Worm (Caenorhabditis elegans) whole organism, L4 larva: ENCODE data around the gene elo-9.

Source experiments
- T26A8.4 ChIP-seq: fragments of 200-800 bp; sonication (Bioruptor generic); IDR thresholded peaks from 2 replicates; pipeline ENCODE4 v1.3.6; 2022; ENCODE audit warnings: missing genetic modification characterization, missing compliant biosample characterization
- aha-1 ChIP-seq: fragments of 150-350 bp; peaks from one replicate; lab custom pipeline; 2014; ENCODE audit warnings: missing biosample characterization, missing genetic modification characterization
- ama-1 ChIP-seq: fragments of 150-350 bp; optimal IDR thresholded peaks from 2 replicates; lab custom pipeline; 2014; ENCODE audit warnings: inconsistent platforms, mixed read lengths
- dmd-8 ChIP-seq: fragments of 200-800 bp; sonication (Bioruptor generic); IDR thresholded peaks from 2 replicates; pipeline ENCODE4 v1.3.6; 2022; ENCODE audit warnings: missing genetic modification characterization, missing compliant biosample characterization
- egl-27 ChIP-seq: sonication (generic microtip); optimal IDR thresholded peaks from 3 replicates; lab custom pipeline; 2017; ENCODE audit warnings: missing biosample characterization, missing genetic modification reagents, missing genetic modification characterization
- hlh-11 ChIP-seq: fragments of 200-800 bp; sonication (Bioruptor generic); optimal IDR thresholded peaks from 2 replicates; lab custom pipeline; 2018; ENCODE audit warnings: mild to moderate bottlenecking, missing genetic modification characterization, missing compliant biosample characterization
- hlh-30 ChIP-seq: sonication (generic microtip); optimal IDR thresholded peaks from 2 replicates; lab custom pipeline; 2017; ENCODE audit warnings: antibody characterized with exemption, mild to moderate bottlenecking, missing genetic modification characterization, missing compliant biosample characterization; ENCODE audit not compliant: insufficient read depth
- mxl-3 ChIP-seq: fragments of 200-800 bp; sonication (Bioruptor generic); optimal IDR thresholded peaks from 2 replicates; lab custom pipeline; 2018; ENCODE audit warnings: mild to moderate bottlenecking, missing genetic modification characterization, missing compliant biosample characterization
- saeg-2 ChIP-seq: fragments of 200-800 bp; sonication (Bioruptor generic); IDR thresholded peaks from 2 replicates; pipeline ENCODE4 v1.3.6; 2022; ENCODE audit warnings: missing genetic modification reagents, missing genetic modification characterization, missing compliant biosample characterization
- snpc-4 ChIP-seq: fragments of 150-350 bp; optimal IDR thresholded peaks from 2 replicates; lab custom pipeline; 2014; ENCODE audit warnings: missing biosample characterization, missing genetic modification characterization
- unc-62 ChIP-seq, 3 experiments: fragments of 150-350 bp in 1 of 3; sonication (generic microtip); optimal IDR thresholded peaks in 2 of 3; peaks in 1 of 3; 1 replicate in 1 of 3; 2 replicates in 2 of 3; lab custom pipeline; 2014 to 2017; ENCODE audit warnings: missing biosample characterization in 3 of 3, missing genetic modification characterization in 3 of 3, missing genetic modification reagents in 3 of 3, missing genotype in 1 of 3

Gene elo-9

DNA sequence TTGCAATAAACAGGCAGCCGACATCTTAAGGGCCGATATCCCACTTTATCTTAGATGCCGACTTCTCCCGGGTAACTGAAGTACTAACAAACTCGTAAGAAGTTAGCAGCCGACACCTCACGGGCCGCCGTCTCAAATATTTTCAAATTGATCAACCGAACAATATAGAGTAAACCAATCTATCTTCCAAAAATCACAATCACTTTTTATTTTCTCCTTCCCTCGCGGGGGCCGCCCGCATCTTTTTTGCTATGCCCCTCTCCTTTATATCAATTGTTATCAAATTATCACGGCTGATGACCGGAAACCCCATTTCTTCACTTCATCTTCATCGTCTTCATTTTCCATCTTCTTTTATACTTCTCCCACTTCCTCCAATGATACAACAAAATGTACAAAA is 35.1 kb downstream of the elo-9 start:
- TF ChIP-seq ama-1 (lab: Kevin White, UChicago), result no peak
- TF ChIP-seq snpc-4 (tag; lab: Kevin White, UChicago), result peak; percentile 22

DNA sequence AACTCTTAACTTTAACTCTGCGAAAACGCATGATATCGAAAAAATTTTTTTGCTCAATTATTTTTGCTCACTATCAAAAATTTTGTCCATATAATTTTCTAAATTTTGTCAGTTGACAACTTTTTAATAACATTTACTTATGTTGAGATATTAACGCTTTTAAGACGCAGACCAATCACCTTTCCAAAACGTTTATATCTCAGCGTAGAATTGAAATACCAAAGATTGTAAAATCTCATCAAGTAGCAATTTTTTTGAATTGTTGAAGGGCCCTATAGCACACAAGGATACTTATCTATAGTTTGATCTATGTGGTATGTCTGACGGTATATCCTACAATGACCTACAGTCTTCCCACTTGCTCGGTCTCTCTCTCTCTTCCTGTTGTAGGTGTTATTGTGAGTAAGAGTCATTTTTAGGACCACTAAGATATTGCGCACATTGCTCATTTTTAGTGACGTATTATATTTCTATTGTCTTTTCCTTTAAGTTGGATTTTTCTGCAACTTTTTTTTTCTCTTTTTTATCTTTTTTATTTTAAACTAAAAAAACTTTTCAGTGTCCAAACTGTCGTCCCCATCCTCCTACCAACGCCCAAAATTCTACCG is 44.7 kb downstream of the elo-9 start, which contains the start of gene pde-3:
Gene pde-3 (plus strand): TSS at position 558 of the 608 bp plus-strand sequence.
- TF ChIP-seq aha-1 (peak; percentile 63), mxl-3 (GFP tag; lab: Kevin White, UChicago) (no peak)

DNA sequence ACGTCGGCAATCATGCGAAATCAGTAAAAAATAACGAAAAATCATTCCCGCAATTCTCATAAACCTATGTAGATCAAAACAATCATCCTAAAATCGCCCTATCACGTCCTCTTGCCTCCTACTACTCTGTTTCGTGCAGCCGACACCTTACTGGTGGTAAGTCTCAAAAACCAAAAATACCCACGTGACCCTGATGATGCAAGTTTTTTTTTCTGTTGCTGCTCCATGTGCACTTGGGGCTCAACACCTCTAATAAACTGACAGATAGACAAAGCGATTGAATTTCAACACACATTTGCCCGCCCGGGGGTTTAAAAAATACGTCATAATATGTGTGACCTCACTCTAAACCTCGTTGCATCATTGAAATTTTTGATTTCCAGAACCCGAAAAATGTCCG is 47.1 kb downstream of the elo-9 start:
- TF ChIP-seq egl-27 (tag; lab: Kevin White, UChicago) (no peak), T26A8.4 (GFP tag; lab: Robert Waterston, UW) (no peak), hlh-11 (tag; lab: Kevin White, UChicago) (peak; percentile 5)

ce11 chrII:14910307-14910706 is 53.6 kb downstream of the elo-9 start, which contains the start of gene R03C1.1:
TSS of gene R03C1.1 (minus strand) at chrII:14910407.
- TF ChIP-seq hlh-30 (no peak), saeg-2 (GFP tag; lab: Robert Waterston, UW) (no peak), unc-62 (GFP tag; optimal IDR thresholded peaks at IDR 0.05 in 1 of 2; lab: Kevin White, UChicago) (peak in 1 of 2 experiments; percentile 49), unc-62 (tag; optimal IDR thresholded peaks at IDR 0.05; lab: Kevin White, UChicago) (no peak), dmd-8 (GFP tag; lab: Robert Waterston, UW) (no peak)
